Worm (Caenorhabditis elegans): ENCODE data around the gene R01H2.2.

DNA sequence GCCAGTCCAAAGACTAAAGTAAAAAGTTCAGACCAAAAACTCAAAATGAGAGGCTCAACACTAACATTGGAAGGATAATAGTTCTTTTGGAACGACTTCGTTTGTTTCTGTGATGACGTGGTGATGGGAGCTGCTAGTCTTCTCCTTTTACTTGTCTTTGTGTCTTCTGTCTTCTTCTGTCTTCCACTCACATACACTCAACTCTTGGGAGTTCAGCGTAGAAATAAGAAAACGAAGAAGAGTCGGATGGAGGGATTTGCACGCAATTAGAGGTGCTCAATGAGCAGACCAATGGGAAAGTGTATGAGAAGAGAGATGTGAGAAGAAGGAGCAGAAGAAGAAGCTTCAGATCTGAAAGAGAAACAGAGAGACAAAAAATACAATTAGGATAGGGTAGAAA lies 44.3 kb upstream of the R01H2.2 start:
- TF ChIP-seq fkh-2 (tag; optimal IDR thresholded peaks at IDR 0.05) (no peak), daf-12 (tag; optimal IDR thresholded peaks at IDR 0.05) (no peak), nhr-77 (tag; optimal IDR thresholded peaks at IDR 0.05) (no peak), elt-2 (tag; optimal IDR thresholded peaks at IDR 0.05) (no peak)
